Fruit fly (Drosophila melanogaster): ENCODE measurements around the gene ppk27.

The ppk27 gene

DNA sequence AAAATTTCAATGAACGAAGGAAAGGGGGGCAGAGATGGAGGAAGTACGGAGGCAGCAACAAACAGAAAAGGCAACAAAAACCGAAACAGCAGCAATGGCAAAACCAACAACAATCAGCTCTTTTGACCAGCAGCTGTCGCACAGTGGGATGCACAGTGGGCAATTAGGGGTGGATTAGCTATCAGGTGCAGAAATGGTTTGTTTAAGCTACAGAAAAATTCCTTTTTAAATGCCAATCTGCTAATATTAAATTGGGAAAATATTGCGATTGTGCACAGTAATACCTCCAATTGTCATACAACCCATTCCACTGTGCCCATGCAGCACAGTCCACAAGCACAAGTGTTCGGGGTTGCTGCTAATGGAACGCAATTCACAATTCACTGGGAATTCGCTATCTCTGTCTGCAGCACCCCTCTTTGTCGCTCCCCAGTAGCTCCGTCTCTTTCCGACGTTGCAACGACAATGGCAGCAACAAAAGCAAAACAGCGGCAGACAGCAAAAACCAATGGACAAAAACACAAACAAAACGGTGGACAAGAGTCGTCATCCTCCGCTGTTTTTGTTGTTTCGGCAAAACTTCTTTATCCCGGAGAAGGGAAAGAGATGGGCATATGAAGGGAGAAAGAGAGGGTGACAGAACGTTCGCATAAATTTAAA lies 30.1 kb upstream of the ppk27 start (continued):
- TF ChIP-seq kah (GFP tag; optimal IDR thresholded peaks at IDR 0.05) (peak; percentile 58), CG12071 (GFP tag; optimal IDR thresholded peaks at IDR 0.05) (peak; percentile 73), CG9797 (GFP tag; optimal IDR thresholded peaks at IDR 0.05) (no peak), repo (GFP tag; optimal IDR thresholded peaks at IDR 0.05) (peak; percentile 84), CG9215 (GFP tag; IDR thresholded peaks at IDR 0.05) (peak; percentile 88; the same call in 1 of the 2 replicates), zfh1 (GFP tag; IDR thresholded peaks at IDR 0.05) (peak; percentile 98), Hr51 (GFP tag; optimal IDR thresholded peaks at IDR 0.05) (peak; percentile 91 to 96), ara (GFP tag; IDR thresholded peaks at IDR 0.05) (peak; percentile 96), CG15073 (GFP tag; optimal IDR thresholded peaks at IDR 0.05) (peak; percentile 73), Xbp1 (GFP tag; optimal IDR thresholded peaks at IDR 0.05) (peak; percentile 96), YL-1 (GFP tag; optimal IDR thresholded peaks at IDR 0.05) (peak; percentile 52), ham (GFP tag; IDR thresholded peaks at IDR 0.05) (peak; percentile 73), Mes4 (GFP tag; optimal IDR thresholded peaks at IDR 0.05) (peak; percentile 95), CG17829 (tag; optimal IDR thresholded peaks at IDR 0.05) (peak; percentile 85), CG14667 (GFP tag; IDR thresholded peaks at IDR 0.05) (peak; percentile 94), CG31388 (GFP tag; optimal IDR thresholded peaks at IDR 0.05) (peak; percentile 66), vvl (GFP tag; IDR thresholded peaks at IDR 0.05) (peak; percentile 98), CG6689 (GFP tag; IDR thresholded peaks at IDR 0.05) (peak; percentile 97), Ada2b (GFP tag; IDR thresholded peaks at IDR 0.05) (peak; percentile 96), kni (GFP tag; optimal IDR thresholded peaks at IDR 0.05) (peak; percentile 15), Adf1 (GFP tag; IDR thresholded peaks at IDR 0.05) (peak; percentile 63), CG12769 (tag; optimal IDR thresholded peaks at IDR 0.05) (peak; percentile 97), Dip3 (GFP tag; optimal IDR thresholded peaks at IDR 0.05) (peak; percentile 86), run (tag; optimal IDR thresholded peaks at IDR 0.05) (peak; percentile 91), CG1602 (GFP tag; optimal IDR thresholded peaks at IDR 0.05) (peak; percentile 93), pfk (GFP tag; optimal IDR thresholded peaks at IDR 0.05) (no peak), fru (optimal IDR thresholded peaks at IDR 0.05) (no peak), her (GFP tag; optimal IDR thresholded peaks at IDR 0.05) (peak; percentile 95), NK7.1 (GFP tag; optimal IDR thresholded peaks at IDR 0.05) (peak; percentile 78), B-H2 (GFP tag; optimal IDR thresholded peaks at IDR 0.05) (no peak), Gug (GFP tag; IDR thresholded peaks at IDR 0.05) (peak; percentile 97), nom (GFP tag; optimal IDR thresholded peaks at IDR 0.05) (peak; percentile 80), CG7963 (GFP tag; IDR thresholded peaks at IDR 0.05; ENCODE audit: partially characterized antibody) (no peak), gro (GFP tag; optimal IDR thresholded peaks at IDR 0.05) (peak; percentile 63), HLH54F (GFP tag; optimal IDR thresholded peaks at IDR 0.05) (peak; percentile 93), CG10543 (GFP tag; optimal IDR thresholded peaks at IDR 0.05) (peak; percentile 31), Dll (GFP tag; IDR thresholded peaks at IDR 0.05; ENCODE audit: partially characterized antibody) (0 out of 4 replicates have a peak, but pooled peaks have one; percentile 29), CG8765 (GFP tag; IDR thresholded peaks at IDR 0.05) (peak; percentile 95), Deaf1 (tag; optimal IDR thresholded peaks at IDR 0.05) (peak; percentile 49), caup (GFP tag; optimal IDR thresholded peaks at IDR 0.05; ENCODE audit: severe bottlenecking) (peak; percentile 81), sisA (GFP tag; IDR thresholded peaks at IDR 0.05) (peak; percentile 97), MTF-1 (GFP tag; optimal IDR thresholded peaks at IDR 0.05; ENCODE audit: borderline replicate concordance) (peak; percentile 65), dmrt99B (tag; optimal IDR thresholded peaks at IDR 0.05) (peak; percentile 94), CG12104 (GFP tag; optimal IDR thresholded peaks at IDR 0.05) (peak; percentile 57), CG7786 (GFP tag; optimal IDR thresholded peaks at IDR 0.05) (peak; percentile 95), Elba2 (GFP tag; optimal IDR thresholded peaks at IDR 0.05) (peak; percentile 91), CG12219 (GFP tag; optimal IDR thresholded peaks at IDR 0.05) (peak; percentile 97), PHDP (tag; optimal IDR thresholded peaks at IDR 0.05) (peak; percentile 95), Hsf (GFP tag; optimal IDR thresholded peaks at IDR 0.05) (peak; percentile 95), CG17802 (tag; optimal IDR thresholded peaks at IDR 0.05) (peak; percentile 56)
